Worm (Caenorhabditis elegans): ENCODE data around the gene gyg-2.

DNA sequence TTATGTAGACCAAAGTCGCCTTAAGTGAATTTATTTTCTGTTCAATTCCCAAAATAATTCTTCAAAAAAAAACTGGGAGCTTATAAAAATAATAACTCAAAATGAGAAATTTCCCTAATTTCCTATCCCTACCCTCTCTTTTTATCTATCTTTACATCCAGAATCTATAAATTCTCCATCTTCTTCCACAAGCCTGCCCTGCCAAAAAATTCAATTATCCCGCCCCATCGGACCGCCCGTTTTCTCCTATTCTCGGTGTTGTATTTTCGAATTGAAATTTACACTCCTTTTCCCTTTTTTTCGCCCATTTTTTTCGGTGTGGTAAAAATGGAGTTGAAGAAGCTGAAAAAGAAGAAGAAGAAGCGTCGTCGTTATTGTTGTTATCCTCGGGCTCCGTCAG lies 3.4 kb upstream of the gyg-2 start:
- no peak for TF ChIP-seq C06A6.2 (GFP tag; conservative IDR thresholded peaks at IDR 0.05)
- TF ChIP-seq snpc-4 (GFP tag; optimal IDR thresholded peaks at IDR 0.05) = no peak
- TF ChIP-seq snpc-4 (tag; optimal IDR thresholded peaks at IDR 0.05) = no peak
